Worm (Caenorhabditis elegans): ENCODE data around the gene C17H12.11.

Gene C17H12.11

ce11 chrIV:6829902-6830301 is 27.7 kb downstream of the C17H12.11 start, which contains the start of gene H20E11.1:
H20E11.1 (plus strand) TSS chrIV:6830145.
- TF ChIP-seq flt-1 (GFP tag; IDR thresholded peaks at IDR 0.05) (no peak), ztf-29 (GFP tag; IDR thresholded peaks at IDR 0.05) (no peak), T22C8.4 (GFP tag; IDR thresholded peaks at IDR 0.05) (no peak), med-1 (GFP tag; optimal IDR thresholded peaks at IDR 0.05; ENCODE audit: insufficient read depth) (no peak), tab-1 (GFP tag; IDR thresholded peaks at IDR 0.05) (no peak), ref-1 (GFP tag; conservative IDR thresholded peaks at IDR 0.05) (no peak), ztf-23 (GFP tag; IDR thresholded peaks at IDR 0.05) (no peak), klf-2 (GFP tag; conservative IDR thresholded peaks at IDR 0.05) (no peak), cog-1 (tag; optimal IDR thresholded peaks at IDR 0.05) (no peak)

- TF ChIP-seq flt-1 (GFP tag; IDR thresholded peaks at IDR 0.05) (no peak), klf-2 (GFP tag; conservative IDR thresholded peaks at IDR 0.05) (no peak), T22C8.4 (GFP tag; IDR thresholded peaks at IDR 0.05) (no peak), ref-1 (GFP tag; conservative IDR thresholded peaks at IDR 0.05) (no peak), ztf-29 (GFP tag; IDR thresholded peaks at IDR 0.05) (no peak), cog-1 (tag; optimal IDR thresholded peaks at IDR 0.05) (no peak), ztf-23 (GFP tag; IDR thresholded peaks at IDR 0.05) (no peak), tab-1 (GFP tag; IDR thresholded peaks at IDR 0.05) (no peak)
Observed at ce11 chrIV:6832194-6832593, 30.0 kb downstream of the C17H12.11 start.

- no peak for TF ChIP-seq ztf-23 (GFP tag; IDR thresholded peaks at IDR 0.05)
- no peak for TF ChIP-seq flt-1 (GFP tag; IDR thresholded peaks at IDR 0.05)
- TF ChIP-seq klf-2 (GFP tag; conservative IDR thresholded peaks at IDR 0.05) = no peak
- no peak for TF ChIP-seq T22C8.4 (GFP tag; IDR thresholded peaks at IDR 0.05)
- no peak for TF ChIP-seq ztf-29 (GFP tag; IDR thresholded peaks at IDR 0.05)
- TF ChIP-seq med-1 (GFP tag; optimal IDR thresholded peaks at IDR 0.05; ENCODE audit: insufficient read depth) = no peak
- no peak for TF ChIP-seq tab-1 (GFP tag; IDR thresholded peaks at IDR 0.05)
Observed at ce11 chrIV:6833617-6834016, 31.4 kb downstream of the C17H12.11 start.

ce11 chrIV:6834705-6835104 is 32.5 kb downstream of the C17H12.11 start:
- no peak for TF ChIP-seq ztf-23 (GFP tag; IDR thresholded peaks at IDR 0.05)
- TF ChIP-seq ztf-29 (GFP tag; IDR thresholded peaks at IDR 0.05) = no peak
- TF ChIP-seq cog-1 (tag; optimal IDR thresholded peaks at IDR 0.05) = no peak
- no peak for TF ChIP-seq ref-1 (GFP tag; conservative IDR thresholded peaks at IDR 0.05)
- no peak for TF ChIP-seq flt-1 (GFP tag; IDR thresholded peaks at IDR 0.05)
- no peak for TF ChIP-seq klf-2 (GFP tag; conservative IDR thresholded peaks at IDR 0.05)
- TF ChIP-seq T22C8.4 (GFP tag; IDR thresholded peaks at IDR 0.05) = no peak
- no peak for TF ChIP-seq med-1 (GFP tag; optimal IDR thresholded peaks at IDR 0.05; ENCODE audit: insufficient read depth)
- TF ChIP-seq tab-1 (GFP tag; IDR thresholded peaks at IDR 0.05) = no peak

- TF ChIP-seq med-1 (GFP tag; optimal IDR thresholded peaks at IDR 0.05; ENCODE audit: insufficient read depth) = no peak
- no peak for TF ChIP-seq flt-1 (GFP tag; IDR thresholded peaks at IDR 0.05)
- TF ChIP-seq ref-1 (GFP tag; conservative IDR thresholded peaks at IDR 0.05) = no peak
- no peak for TF ChIP-seq ztf-29 (GFP tag; IDR thresholded peaks at IDR 0.05)
- no peak for TF ChIP-seq cog-1 (tag; optimal IDR thresholded peaks at IDR 0.05)
Observed at ce11 chrIV:6836769-6837168, 34.6 kb downstream of the C17H12.11 start.

ce11 chrIV:6839091-6839522 is 36.9 kb downstream of the C17H12.11 start:
- TF ChIP-seq tab-1 (GFP tag; IDR thresholded peaks at IDR 0.05) = no peak
- no peak for TF ChIP-seq ztf-23 (GFP tag; IDR thresholded peaks at IDR 0.05)
- TF ChIP-seq flt-1 (GFP tag; IDR thresholded peaks at IDR 0.05) = no peak
- TF ChIP-seq cog-1 (tag; optimal IDR thresholded peaks at IDR 0.05) = no peak
- no peak for TF ChIP-seq ref-1 (GFP tag; conservative IDR thresholded peaks at IDR 0.05)
- TF ChIP-seq ztf-29 (GFP tag; IDR thresholded peaks at IDR 0.05) = no peak
- TF ChIP-seq T22C8.4 (GFP tag; IDR thresholded peaks at IDR 0.05) = no peak
- TF ChIP-seq med-1 (GFP tag; optimal IDR thresholded peaks at IDR 0.05; ENCODE audit: insufficient read depth) = no peak
- no peak for TF ChIP-seq klf-2 (GFP tag; conservative IDR thresholded peaks at IDR 0.05)

ce11 chrIV:6841562-6842282 is 39.5 kb downstream of the C17H12.11 start:
- TF ChIP-seq med-1 (GFP tag; optimal IDR thresholded peaks at IDR 0.05; ENCODE audit: insufficient read depth) (no peak), T22C8.4 (GFP tag; IDR thresholded peaks at IDR 0.05) (no peak), tab-1 (GFP tag; IDR thresholded peaks at IDR 0.05) (no peak), flt-1 (GFP tag; IDR thresholded peaks at IDR 0.05) (no peak), ztf-29 (GFP tag; IDR thresholded peaks at IDR 0.05) (no peak), cog-1 (tag; optimal IDR thresholded peaks at IDR 0.05) (no peak), ztf-23 (GFP tag; IDR thresholded peaks at IDR 0.05) (no peak), klf-2 (GFP tag; conservative IDR thresholded peaks at IDR 0.05) (no peak), ref-1 (GFP tag; conservative IDR thresholded peaks at IDR 0.05) (no peak)

- TF ChIP-seq ref-1 (GFP tag; conservative IDR thresholded peaks at IDR 0.05) = no peak
- TF ChIP-seq med-1 (GFP tag; optimal IDR thresholded peaks at IDR 0.05; ENCODE audit: insufficient read depth) = no peak
- TF ChIP-seq ztf-23 (GFP tag; IDR thresholded peaks at IDR 0.05) = no peak
- TF ChIP-seq flt-1 (GFP tag; IDR thresholded peaks at IDR 0.05) = no peak
- TF ChIP-seq T22C8.4 (GFP tag; IDR thresholded peaks at IDR 0.05) = no peak
- TF ChIP-seq cog-1 (tag; optimal IDR thresholded peaks at IDR 0.05) = no peak
- TF ChIP-seq tab-1 (GFP tag; IDR thresholded peaks at IDR 0.05) = no peak
- no peak for TF ChIP-seq ztf-29 (GFP tag; IDR thresholded peaks at IDR 0.05)
- TF ChIP-seq klf-2 (GFP tag; conservative IDR thresholded peaks at IDR 0.05) = no peak
Observed at ce11 chrIV:6842470-6843008, 40.4 kb downstream of the C17H12.11 start, which contains the start of gene lip-1. lip-1 (plus strand) TSS chrIV:6842958.

- TF ChIP-seq flt-1 (GFP tag; IDR thresholded peaks at IDR 0.05) (no peak), T22C8.4 (GFP tag; IDR thresholded peaks at IDR 0.05) (no peak), med-1 (GFP tag; optimal IDR thresholded peaks at IDR 0.05; ENCODE audit: insufficient read depth) (no peak), klf-2 (GFP tag; conservative IDR thresholded peaks at IDR 0.05) (no peak), ztf-23 (GFP tag; IDR thresholded peaks at IDR 0.05) (no peak), ref-1 (GFP tag; conservative IDR thresholded peaks at IDR 0.05) (no peak), ztf-29 (GFP tag; IDR thresholded peaks at IDR 0.05) (no peak), cog-1 (tag; optimal IDR thresholded peaks at IDR 0.05) (no peak), tab-1 (GFP tag; IDR thresholded peaks at IDR 0.05) (no peak)
Observed at ce11 chrIV:6852727-6853126, 50.5 kb downstream of the C17H12.11 start.

All from whole organism, midembryonic.